Fruit fly (Drosophila melanogaster) S2 (cell line): ENCODE results near the gene iPLA2-VIA.

ENCODE experiments used
- CG8478 ChIP-seq: fragments of >200 bp; optimal IDR thresholded peaks from 2 replicates; lab custom pipeline; 2018
- CTCF ChIP-seq, 2 experiments: fragments of >200 bp; optimal IDR thresholded peaks; 2 replicates each; lab custom pipeline; 2018

- no peak for TF ChIP-seq CTCF (optimal IDR thresholded peaks at IDR 0.05; lab: Kevin White, UChicago)
- TF ChIP-seq CG8478 (lab: Kevin White, UChicago), result no peak
These were observed 43.9 kb downstream of the iPLA2-VIA start for dm6 chr3L:9820248-9820647.
